Worm (Caenorhabditis elegans) whole organism, L1 larva: ENCODE results near the gene srw-9.

Experiments
- Y116A8C.19 ChIP-seq: sonication (generic microtip); optimal IDR thresholded peaks from 2 replicates; lab custom pipeline; 2016; ENCODE audit warnings: missing compliant biosample characterization, missing genetic modification characterization, borderline replicate concordance
- aly-2 ChIP-seq: fragments of 150-350 bp; optimal IDR thresholded peaks from 2 replicates; lab custom pipeline; 2014; ENCODE audit warnings: missing biosample characterization, missing genetic modification characterization
- ceh-8 ChIP-seq: fragments of 200-800 bp; sonication (Bioruptor generic); optimal IDR thresholded peaks from 2 replicates; lab custom pipeline; 2018; ENCODE audit warnings: mild to moderate bottlenecking, missing genetic modification characterization, moderate library complexity, missing compliant biosample characterization
- efl-1 ChIP-seq, 4 experiments: fragments of 150-350 bp; optimal IDR thresholded peaks in 3 of 4; peaks in 1 of 4; 1 replicate in 1 of 4; 2 replicates in 3 of 4; lab custom pipeline; 2014; ENCODE audit warnings: missing biosample characterization in 2 of 4, missing genetic modification characterization in 2 of 4, missing genetic modification reagents in 2 of 4
- fos-1 ChIP-seq: fragments of 150-350 bp; optimal IDR thresholded peaks from 2 replicates; lab custom pipeline; 2014; ENCODE audit warnings: missing biosample characterization, missing genetic modification characterization
- lin-15B ChIP-seq: fragments of 150-350 bp; sonication (generic microtip); optimal IDR thresholded peaks from 3 replicates; lab custom pipeline; 2014; ENCODE audit warnings: missing biosample characterization, missing genetic modification characterization
- lsy-2 ChIP-seq, 2 experiments: fragments of 150-350 bp; optimal IDR thresholded peaks; 2 replicates each; lab custom pipeline; 2014; ENCODE audit warnings: missing biosample characterization in 2 of 2, missing genetic modification characterization in 2 of 2
- nhr-28 ChIP-seq: fragments of 150-350 bp; optimal IDR thresholded peaks from 2 replicates; lab custom pipeline; 2014; ENCODE audit warnings: missing biosample characterization, missing genetic modification characterization
- rnt-1 ChIP-seq: sonication (generic microtip); optimal IDR thresholded peaks from 2 replicates; lab custom pipeline; 2016; ENCODE audit warnings: mild to moderate bottlenecking, missing genetic modification characterization, moderate library complexity, missing compliant biosample characterization
- unc-86 ChIP-seq: sonication (generic microtip); optimal IDR thresholded peaks from 2 replicates; lab custom pipeline; 2016; ENCODE audit warnings: missing genetic modification characterization, missing compliant biosample characterization
- zag-1 ChIP-seq: fragments of 150-350 bp; optimal IDR thresholded peaks from 2 replicates; lab custom pipeline; 2014; ENCODE audit warnings: missing biosample characterization, missing genetic modification characterization
- ztf-4 ChIP-seq: fragments of 150-350 bp; optimal IDR thresholded peaks from 2 replicates; lab custom pipeline; 2014; ENCODE audit warnings: missing biosample characterization, missing genetic modification characterization

DNA sequence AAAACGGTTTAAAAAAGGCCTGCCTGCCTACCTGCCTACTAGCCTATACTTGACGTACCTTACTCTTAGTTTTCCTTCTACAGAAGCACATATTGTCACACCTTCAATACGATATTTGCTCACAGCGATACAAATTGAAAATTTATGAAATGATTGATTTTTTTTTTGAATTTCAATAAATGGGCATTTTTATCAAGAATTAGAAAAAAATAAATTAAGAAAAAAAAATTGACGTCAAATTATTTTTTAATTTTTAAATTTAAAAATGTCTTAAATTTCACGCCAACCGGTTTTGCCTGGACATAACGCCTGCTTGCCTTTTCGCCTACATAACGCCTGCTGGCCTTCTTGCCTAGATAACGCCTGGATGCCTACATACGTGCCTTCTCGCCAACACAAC is 49.2 kb downstream of the srw-9 start, which contains the start of gene BE10.5:
- no peak for TF ChIP-seq Y116A8C.19 (tag; lab: Kevin White, UChicago)
- no peak for TF ChIP-seq ceh-8
- TF ChIP-seq ztf-4 (tag; lab: Kevin White, UChicago): no peak
- no peak for TF ChIP-seq lsy-2 (tag; optimal IDR thresholded peaks at IDR 0.05; lab: Kevin White, UChicago)
- TF ChIP-seq unc-86 (tag; lab: Kevin White, UChicago): no peak
- no peak for TF ChIP-seq aly-2
- TF ChIP-seq fos-1 (tag; lab: Kevin White, UChicago): no peak
- no peak for TF ChIP-seq rnt-1 (tag; lab: Kevin White, UChicago)
- no peak for TF ChIP-seq efl-1 (optimal IDR thresholded peaks at IDR 0.05; lab: Kevin White, UChicago)
- TF ChIP-seq efl-1 (GFP tag; optimal IDR thresholded peaks at IDR 0.05 in 1 of 2; lab: Kevin White, UChicago): no peak
- no peak for TF ChIP-seq zag-1 (tag; lab: Kevin White, UChicago)
- TF ChIP-seq nhr-28: no peak
- TF ChIP-seq lin-15B (tag; lab: Kevin White, UChicago): no peak
